Worm (Caenorhabditis elegans) whole organism, L2 larva: ENCODE data around the gene ztf-20.

ENCODE experiments used
- C34F6.9 ChIP-seq: fragments of 150-350 bp; optimal IDR thresholded peaks from 2 replicates; lab custom pipeline; 2014; ENCODE audit warnings: missing biosample characterization, missing genetic modification characterization
- F13H6.1 ChIP-seq: sonication (generic microtip); optimal IDR thresholded peaks from 2 replicates; lab custom pipeline; 2016; ENCODE audit warnings: missing genetic modification characterization, missing compliant biosample characterization
- alr-1 ChIP-seq: fragments of 150-350 bp; optimal IDR thresholded peaks from 2 replicates; lab custom pipeline; 2014; ENCODE audit warnings: missing biosample characterization, missing genetic modification characterization
- aly-2 ChIP-seq: fragments of 150-350 bp; optimal IDR thresholded peaks from 2 replicates; lab custom pipeline; 2014; ENCODE audit warnings: missing biosample characterization, missing genetic modification characterization
- ama-1 ChIP-seq: fragments of 150-350 bp; optimal IDR thresholded peaks from 2 replicates; lab custom pipeline; 2018; ENCODE audit warnings: inconsistent platforms
- blmp-1 ChIP-seq: sonication (generic microtip); optimal IDR thresholded peaks from 2 replicates; lab custom pipeline; 2017; ENCODE audit warnings: missing genetic modification characterization, mild to moderate bottlenecking, missing compliant biosample characterization, antibody characterized with exemption, moderate library complexity; ENCODE audit not compliant: insufficient read depth
- dmd-4 ChIP-seq: sonication (generic microtip); optimal IDR thresholded peaks from 2 replicates; lab custom pipeline; 2017; ENCODE audit warnings: missing biosample characterization, missing genetic modification characterization
- egl-27 ChIP-seq: sonication (generic microtip); optimal IDR thresholded peaks from 3 replicates; lab custom pipeline; 2017; ENCODE audit warnings: missing biosample characterization, missing genetic modification reagents, missing genetic modification characterization
- elt-1 ChIP-seq: fragments of 150-350 bp; optimal IDR thresholded peaks from 2 replicates; lab custom pipeline; 2014; ENCODE audit warnings: missing biosample characterization, missing genetic modification characterization
- fos-1 ChIP-seq: fragments of 150-350 bp; optimal IDR thresholded peaks from 2 replicates; lab custom pipeline; 2014; ENCODE audit warnings: missing biosample characterization, missing genetic modification characterization
- gmeb-1 ChIP-seq: fragments of 150-350 bp; optimal IDR thresholded peaks from 2 replicates; lab custom pipeline; 2014; ENCODE audit warnings: missing biosample characterization, missing genetic modification characterization
- lin-11 ChIP-seq: fragments of 150-350 bp; sonication (generic microtip); optimal IDR thresholded peaks from 2 replicates; lab custom pipeline; 2014; ENCODE audit warnings: missing biosample characterization, missing genetic modification characterization, inconsistent platforms, mixed read lengths
- lin-13 ChIP-seq: fragments of 150-350 bp; optimal IDR thresholded peaks from 2 replicates; lab custom pipeline; 2014; ENCODE audit warnings: missing biosample characterization, missing genetic modification reagents, missing genetic modification characterization
- lin-39 ChIP-seq: fragments of 150-350 bp; optimal IDR thresholded peaks from 2 replicates; lab custom pipeline; 2014; ENCODE audit warnings: missing biosample characterization, missing genetic modification reagents, missing genetic modification characterization
- lsy-2 ChIP-seq, 2 experiments: fragments of 150-350 bp in 1 of 2; sonication (generic microtip) in 1 of 2; optimal IDR thresholded peaks; 2 replicates each; lab custom pipeline; 2014 to 2017; ENCODE audit warnings: missing biosample characterization in 2 of 2, missing genetic modification characterization in 2 of 2
- mbf-1 ChIP-seq: sonication (generic microtip); optimal IDR thresholded peaks from 2 replicates; lab custom pipeline; 2017; ENCODE audit warnings: missing biosample characterization, missing genetic modification characterization
- mdl-1 ChIP-seq, 2 experiments: fragments of 150-350 bp in 1 of 2; sonication (generic microtip) in 1 of 2; optimal IDR thresholded peaks; 2 replicates each; lab custom pipeline; 2017; ENCODE audit warnings: missing biosample characterization in 2 of 2, missing genetic modification characterization in 2 of 2
- nhr-11 ChIP-seq: fragments of 150-350 bp; optimal IDR thresholded peaks from 2 replicates; lab custom pipeline; 2014; ENCODE audit warnings: missing biosample characterization, missing genetic modification characterization
- nhr-12 ChIP-seq: fragments of 150-350 bp; optimal IDR thresholded peaks from 2 replicates; lab custom pipeline; 2014; ENCODE audit warnings: missing biosample characterization, missing genetic modification characterization
- nhr-129 ChIP-seq: fragments of 150-350 bp; optimal IDR thresholded peaks from 2 replicates; lab custom pipeline; 2014; ENCODE audit warnings: missing biosample characterization, missing genetic modification characterization
- nhr-21 ChIP-seq: fragments of 150-350 bp; optimal IDR thresholded peaks from 2 replicates; lab custom pipeline; 2014; ENCODE audit warnings: missing biosample characterization, missing genetic modification characterization
- nhr-237 ChIP-seq: fragments of 150-350 bp; optimal IDR thresholded peaks from 2 replicates; lab custom pipeline; 2014; ENCODE audit warnings: missing biosample characterization, missing genetic modification characterization
- nhr-25 ChIP-seq: fragments of 150-350 bp; sonication (generic microtip); optimal IDR thresholded peaks from 3 replicates; lab custom pipeline; 2014; ENCODE audit warnings: missing biosample characterization, missing genetic modification characterization
- nhr-6 ChIP-seq: fragments of 150-350 bp; optimal IDR thresholded peaks from 2 replicates; lab custom pipeline; 2014; ENCODE audit warnings: missing biosample characterization, missing genetic modification characterization
- nhr-77 ChIP-seq: fragments of 150-350 bp; optimal IDR thresholded peaks from 2 replicates; lab custom pipeline; 2014; ENCODE audit warnings: missing biosample characterization, missing genetic modification characterization
- peb-1 ChIP-seq: fragments of 150-350 bp; optimal IDR thresholded peaks from 2 replicates; lab custom pipeline; 2014; ENCODE audit warnings: missing biosample characterization, missing genetic modification characterization
- sem-4 ChIP-seq: fragments of 150-350 bp; optimal IDR thresholded peaks from 2 replicates; lab custom pipeline; 2014; ENCODE audit warnings: missing biosample characterization, missing genetic modification reagents, missing genetic modification characterization
- skn-1 ChIP-seq: sonication (generic microtip); optimal IDR thresholded peaks from 2 replicates; lab custom pipeline; 2017; ENCODE audit warnings: missing biosample characterization, missing genetic modification characterization
- sma-9 ChIP-seq, 2 experiments: fragments of 150-350 bp in 1 of 2; sonication (generic microtip) in 1 of 2; optimal IDR thresholded peaks; 2 replicates each; lab custom pipeline; 2014 to 2016; ENCODE audit warnings: missing genetic modification characterization in 2 of 2, mild to moderate bottlenecking in 1 of 2, missing biosample characterization in 1 of 2, missing compliant biosample characterization in 1 of 2, missing genetic modification reagents in 1 of 2, moderate library complexity in 1 of 2
- snpc-4 ChIP-seq: fragments of 150-350 bp; optimal IDR thresholded peaks from 2 replicates; lab custom pipeline; 2014; ENCODE audit warnings: missing biosample characterization, missing genetic modification characterization
- unc-39 ChIP-seq: fragments of 150-350 bp; optimal IDR thresholded peaks from 2 replicates; lab custom pipeline; 2014; ENCODE audit warnings: missing biosample characterization, missing genetic modification characterization
- unc-55 ChIP-seq: fragments of 150-350 bp; sonication (generic microtip); optimal IDR thresholded peaks from 3 replicates; lab custom pipeline; 2014; ENCODE audit warnings: missing biosample characterization, missing genetic modification reagents, missing genetic modification characterization
- unc-62 ChIP-seq: fragments of 150-350 bp; optimal IDR thresholded peaks from 2 replicates; lab custom pipeline; 2014; ENCODE audit warnings: missing biosample characterization, missing genetic modification reagents, missing genetic modification characterization
- zag-1 ChIP-seq: fragments of 150-350 bp; optimal IDR thresholded peaks from 2 replicates; lab custom pipeline; 2014; ENCODE audit warnings: missing biosample characterization, missing genetic modification characterization
- ztf-1 ChIP-seq: fragments of 200-800 bp; sonication (Bioruptor generic); conservative IDR thresholded peaks from 2 replicates; pipeline ENCODE4 v1.3.6; 2022; ENCODE audit warnings: missing genetic modification characterization, missing compliant biosample characterization
- ztf-11 ChIP-seq: sonication (generic microtip); optimal IDR thresholded peaks from 2 replicates; lab custom pipeline; 2017; ENCODE audit warnings: missing biosample characterization, missing genetic modification characterization
- ztf-4 ChIP-seq: fragments of 150-350 bp; optimal IDR thresholded peaks from 2 replicates; lab custom pipeline; 2014; ENCODE audit warnings: missing biosample characterization, missing genetic modification characterization

The ztf-20 gene

DNA sequence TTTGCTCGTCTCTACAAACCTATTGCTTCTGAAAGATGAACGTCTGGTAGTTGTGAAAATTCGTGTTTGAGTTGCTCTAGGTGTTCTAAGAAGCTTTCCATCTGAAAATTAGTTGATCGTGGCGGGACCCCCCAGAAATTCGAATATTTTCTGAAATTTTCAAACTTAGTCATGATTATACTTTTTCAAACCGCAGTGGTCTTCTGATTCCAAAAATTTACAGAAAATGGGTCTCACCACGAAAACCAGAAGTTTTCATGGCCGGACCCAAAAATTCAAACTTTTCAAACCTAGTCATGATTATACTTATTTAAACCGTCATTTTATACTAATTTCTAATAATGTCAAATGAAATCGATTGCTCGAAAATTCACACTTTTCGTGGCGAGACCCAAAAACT lies at the start of gene ztf-20:
ztf-20 (minus strand) TSS at position 101 of the 400 bp plus-strand sequence.
- TF ChIP-seq lin-11 = no peak
- no peak for TF ChIP-seq mbf-1 (tag; lab: Kevin White, UChicago)
- no peak for TF ChIP-seq unc-55 (GFP tag; lab: Kevin White, UChicago)
- no peak for TF ChIP-seq ztf-1 (GFP tag; lab: Robert Waterston, UW)
- no peak for TF ChIP-seq gmeb-1 (tag; lab: Kevin White, UChicago)
- no peak for TF ChIP-seq sem-4 (tag; lab: Kevin White, UChicago)
- TF ChIP-seq nhr-11 = no peak
- TF ChIP-seq lin-13 (GFP tag; lab: Kevin White, UChicago) = no peak
- TF ChIP-seq ztf-4 (tag; lab: Kevin White, UChicago) = no peak
- no peak for TF ChIP-seq nhr-21 (tag; lab: Kevin White, UChicago)
- TF ChIP-seq nhr-12 (tag; lab: Kevin White, UChicago) = no peak
- TF ChIP-seq snpc-4 = no peak
- no peak for TF ChIP-seq lsy-2 (tag; optimal IDR thresholded peaks at IDR 0.05; lab: Kevin White, UChicago)
- TF ChIP-seq C34F6.9 (tag; lab: Kevin White, UChicago) = no peak
- TF ChIP-seq, all 48 proteins: peak for 0

DNA sequence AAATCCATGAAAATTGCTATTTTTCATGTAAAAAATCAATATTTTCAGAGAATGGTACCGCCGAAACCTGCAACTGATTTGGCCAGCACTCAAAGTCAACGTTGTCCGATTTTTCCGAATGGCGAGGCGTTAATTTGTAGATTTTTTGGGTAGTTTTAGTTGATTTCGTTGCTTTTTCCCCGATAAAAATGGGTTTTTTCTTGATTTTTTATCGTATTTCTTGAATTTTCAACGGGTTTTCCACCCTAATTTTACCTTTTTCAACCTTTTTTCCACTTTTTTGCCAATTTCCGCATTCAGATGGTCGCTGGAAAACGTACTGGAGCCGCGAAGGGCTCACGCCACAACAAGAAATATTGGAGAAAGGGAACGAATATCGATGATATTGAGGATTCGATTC lies 41.7 kb upstream of the ztf-20 start, which contains the start of gene Y39B6A.33:
Y39B6A.33 (plus strand) TSS at position 301 of the 400 bp plus-strand sequence.
- TF ChIP-seq lsy-2 (tag; optimal IDR thresholded peaks at IDR 0.05; lab: Kevin White, UChicago) (no peak), dmd-4 (no peak), fos-1 (tag; lab: Kevin White, UChicago) (no peak), nhr-77 (no peak), nhr-129 (tag; lab: Kevin White, UChicago) (no peak), nhr-6 (tag; lab: Kevin White, UChicago) (no peak), blmp-1 (no peak), mdl-1 (tag; optimal IDR thresholded peaks at IDR 0.05; lab: Kevin White, UChicago) (no peak), ztf-1 (GFP tag; lab: Robert Waterston, UW) (no peak), nhr-12 (tag; lab: Kevin White, UChicago) (no peak), gmeb-1 (tag; lab: Kevin White, UChicago) (no peak), elt-1 (tag; lab: Kevin White, UChicago) (no peak), alr-1 (tag; lab: Kevin White, UChicago) (no peak)

DNA sequence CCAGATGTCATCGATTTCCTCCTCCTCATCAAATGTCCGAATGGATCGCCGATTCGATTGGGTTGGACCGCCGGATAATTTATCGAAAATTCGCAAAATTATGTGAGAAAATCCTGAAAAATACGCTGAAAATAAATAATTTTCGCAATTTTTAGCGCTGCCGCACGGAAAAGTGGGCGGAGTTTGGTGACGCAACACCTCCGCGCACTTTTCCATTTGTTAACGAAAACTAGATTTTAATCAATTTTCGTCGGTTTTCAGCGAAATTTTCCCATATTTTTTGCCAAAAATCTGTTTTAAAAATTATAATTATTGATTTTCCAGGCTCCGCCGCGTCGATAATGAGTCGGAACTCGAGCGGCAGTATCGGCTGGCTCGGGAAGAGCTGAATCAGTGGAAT lies 41.0 kb upstream of the ztf-20 start, which contains the start of gene Y39B6A.34:
Y39B6A.34 (plus strand) TSS at position 3 of the 400 bp plus-strand sequence.
- TF ChIP-seq nhr-11 (no peak), zag-1 (tag; lab: Kevin White, UChicago) (no peak), nhr-25 (no peak), sma-9 (GFP tag; optimal IDR thresholded peaks at IDR 0.05; lab: Kevin White, UChicago) (peak; percentile 25), sma-9 (tag; optimal IDR thresholded peaks at IDR 0.05; lab: Kevin White, UChicago) (no peak), ama-1 (lab: Kevin White, UChicago) (no peak), peb-1 (no peak), blmp-1 (no peak), aly-2 (no peak), lsy-2 (tag; optimal IDR thresholded peaks at IDR 0.05; lab: Kevin White, UChicago) (peak in 1 of 2 experiments; percentile 24), C34F6.9 (tag; lab: Kevin White, UChicago) (peak; percentile 23), F13H6.1 (tag; lab: Kevin White, UChicago) (peak; percentile 13), unc-55 (GFP tag; lab: Kevin White, UChicago) (peak; percentile 41)
- TF ChIP-seq, all 48 proteins: peak for 5

DNA sequence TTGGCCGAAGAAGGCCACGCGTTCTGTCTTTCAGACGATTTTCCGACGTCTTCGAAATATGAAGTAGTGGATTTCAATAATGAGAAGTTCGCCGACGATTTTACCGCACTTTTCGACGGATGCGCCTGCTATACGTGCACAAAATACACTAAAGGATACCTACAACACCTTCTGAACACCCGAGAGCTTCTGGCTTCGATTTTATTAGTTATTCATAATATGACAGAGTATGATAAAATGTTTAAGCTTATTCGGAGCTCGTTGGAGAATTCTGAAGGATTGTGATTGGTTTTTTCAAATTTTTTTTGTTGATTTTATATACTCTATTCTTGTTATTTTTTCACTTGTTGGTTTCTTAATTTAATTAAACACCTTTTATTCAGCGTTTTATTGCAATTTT lies 40.6 kb upstream of the ztf-20 start:
- TF ChIP-seq nhr-129 (tag; lab: Kevin White, UChicago) (no peak), egl-27 (tag; lab: Kevin White, UChicago) (no peak), mbf-1 (tag; lab: Kevin White, UChicago) (no peak), alr-1 (tag; lab: Kevin White, UChicago) (no peak), ztf-11 (tag; lab: Kevin White, UChicago) (no peak), unc-55 (GFP tag; lab: Kevin White, UChicago) (no peak), fos-1 (tag; lab: Kevin White, UChicago) (no peak), unc-62 (no peak), lin-39 (tag; lab: Kevin White, UChicago) (no peak), unc-39 (tag; lab: Kevin White, UChicago) (no peak), mdl-1 (tag; optimal IDR thresholded peaks at IDR 0.05; lab: Kevin White, UChicago) (no peak), sem-4 (tag; lab: Kevin White, UChicago) (no peak), skn-1 (no peak), zag-1 (tag; lab: Kevin White, UChicago) (no peak), nhr-237 (no peak), snpc-4 (no peak), sma-9 (GFP tag; optimal IDR thresholded peaks at IDR 0.05; lab: Kevin White, UChicago) (no peak), sma-9 (tag; optimal IDR thresholded peaks at IDR 0.05; lab: Kevin White, UChicago) (no peak), nhr-12 (tag; lab: Kevin White, UChicago) (no peak)
